Fruit fly (Drosophila melanogaster): ENCODE results near the gene vig.

Gene vig

DNA sequence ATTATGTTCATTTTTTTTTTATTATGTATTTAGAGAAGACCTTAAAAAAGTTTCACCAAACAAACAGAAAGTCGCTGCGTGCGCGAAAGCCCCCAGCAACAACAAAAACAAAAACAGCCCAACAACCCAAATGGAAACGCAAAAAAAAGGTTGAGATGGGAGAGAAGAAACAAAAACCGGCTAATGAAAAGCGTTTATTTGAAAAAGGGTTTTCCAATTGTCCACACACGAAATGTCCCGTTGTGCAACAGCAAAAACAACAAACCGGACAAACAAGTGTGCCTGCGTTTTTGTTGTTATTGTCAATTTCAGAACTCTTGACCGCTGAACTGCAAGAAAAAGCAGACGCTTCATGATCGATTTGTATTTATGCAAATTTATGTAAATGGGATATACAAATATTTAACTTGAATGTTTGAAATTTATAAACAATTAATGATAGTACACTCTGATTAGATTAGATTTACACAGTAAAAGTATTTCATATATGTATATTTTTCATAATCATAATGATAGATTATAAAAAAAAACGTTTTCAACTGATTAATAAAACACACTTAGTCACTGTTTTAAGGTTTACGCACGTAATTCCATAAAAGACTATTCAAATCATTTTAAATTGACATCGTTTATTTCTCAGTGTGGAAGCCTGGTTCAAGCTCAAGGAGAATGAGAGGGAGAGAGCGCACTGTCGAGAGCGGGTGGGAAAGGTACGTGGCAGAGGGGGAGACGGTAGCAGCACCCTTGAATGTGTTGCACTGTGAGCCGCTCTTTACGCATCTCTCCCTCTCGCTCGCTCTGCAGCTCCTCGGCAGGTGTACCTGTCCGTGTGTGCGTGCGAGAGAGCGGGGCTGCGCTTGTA is 13.5 kb downstream of the vig start (continued):
- TF ChIP-seq crc (GFP tag; optimal IDR thresholded peaks at IDR 0.05) (no peak), nerfin-1 (tag; optimal IDR thresholded peaks at IDR 0.05) (peak; percentile 78), Dp (GFP tag; optimal IDR thresholded peaks at IDR 0.05) (no peak), CG3065 (GFP tag; optimal IDR thresholded peaks at IDR 0.05) (peak; percentile 37), Blimp-1 (GFP tag; optimal IDR thresholded peaks at IDR 0.05) (peak; percentile 82), CG2120 (GFP tag; optimal IDR thresholded peaks at IDR 0.05) (peak; percentile 31), CG9876 (GFP tag; optimal IDR thresholded peaks at IDR 0.05) (no peak), CG7556 (GFP tag; optimal IDR thresholded peaks at IDR 0.05) (peak; percentile 89), CG7963 (GFP tag; IDR thresholded peaks at IDR 0.05; ENCODE audit: partially characterized antibody) (no peak), CG31365 (tag; optimal IDR thresholded peaks at IDR 0.05) (no peak), CG11456 (GFP tag; IDR thresholded peaks at IDR 0.05) (no peak), Dll (GFP tag; IDR thresholded peaks at IDR 0.05; ENCODE audit: partially characterized antibody) (no peak), Hr3 (GFP tag; optimal IDR thresholded peaks at IDR 0.05) (peak; percentile 76), Asciz (GFP tag; optimal IDR thresholded peaks at IDR 0.05) (peak; percentile 85), Bdp1 (GFP tag; optimal IDR thresholded peaks at IDR 0.05) (no peak), Adf1 (GFP tag; IDR thresholded peaks at IDR 0.05) (peak; percentile 23; the same call in 1 of the 2 replicates), Lim3 (GFP tag; IDR thresholded peaks at IDR 0.05) (no peak), CoRest (tag; optimal IDR thresholded peaks at IDR 0.05) (peak; percentile 80), CG5245 (GFP tag; optimal IDR thresholded peaks at IDR 0.05) (peak; percentile 75), crol (GFP tag; IDR thresholded peaks at IDR 0.05) (peak; percentile 97), Jarid2 (GFP tag; optimal IDR thresholded peaks at IDR 0.05) (peak; percentile 41), CG1832 (GFP tag; optimal IDR thresholded peaks at IDR 0.05) (peak; percentile 79), rib (GFP tag; IDR thresholded peaks at IDR 0.05) (no peak), CG9727 (GFP tag; optimal IDR thresholded peaks at IDR 0.05) (peak; percentile 95), repo (GFP tag; optimal IDR thresholded peaks at IDR 0.05) (no peak), Sin3A (optimal IDR thresholded peaks at IDR 0.05) (no peak), Abd-B (GFP tag; optimal IDR thresholded peaks at IDR 0.05) (peak; percentile 31), CG7372 (GFP tag; IDR thresholded peaks at IDR 0.05) (peak; percentile 50; the same call in 1 of the 2 replicates), Doc3 (GFP tag; IDR thresholded peaks at IDR 0.05; ENCODE audit: partially characterized antibody) (no peak), GATAe (GFP tag; conservative IDR thresholded peaks at IDR 0.05) (no peak), ato (GFP tag; IDR thresholded peaks at IDR 0.05; ENCODE audit: partially characterized antibody) (no peak), B-H2 (GFP tag; optimal IDR thresholded peaks at IDR 0.05) (no peak), HLH54F (GFP tag; optimal IDR thresholded peaks at IDR 0.05) (no peak), Elba2 (GFP tag; optimal IDR thresholded peaks at IDR 0.05) (peak; percentile 93), ems (GFP tag; optimal IDR thresholded peaks at IDR 0.05) (peak; percentile 41), ara (GFP tag; IDR thresholded peaks at IDR 0.05) (peak; percentile 67), prd (optimal IDR thresholded peaks at IDR 0.05) (no peak), prd (GFP tag; IDR thresholded peaks at IDR 0.05) (peak; percentile 80), BtbVII (GFP tag; optimal IDR thresholded peaks at IDR 0.05) (peak; percentile 65), lov (optimal IDR thresholded peaks at IDR 0.05) (no peak), lov (GFP tag; IDR thresholded peaks at IDR 0.05) (0 out of 3 replicates have a peak, but pooled peaks have one; percentile 49), Atf-2 (GFP tag; optimal IDR thresholded peaks at IDR 0.05) (no peak), Pdp1 (GFP tag; optimal IDR thresholded peaks at IDR 0.05) (peak; percentile 26 to 48), bsh (GFP tag; optimal IDR thresholded peaks at IDR 0.05) (peak; percentile 57 to 76), CG2678 (tag; optimal IDR thresholded peaks at IDR 0.05) (peak; percentile 87), BEAF-32 (GFP tag; optimal IDR thresholded peaks at IDR 0.05) (no peak), cas (GFP tag; IDR thresholded peaks at IDR 0.05) (no peak), disco-r (GFP tag; optimal IDR thresholded peaks at IDR 0.05) (no peak), CG12104 (GFP tag; optimal IDR thresholded peaks at IDR 0.05) (peak; percentile 75)

Measured in whole organism, embryonic.